Fruit fly (Drosophila melanogaster) whole organism, pupa: ENCODE measurements around the gene ctp.

Experiments
- CG12605 ChIP-seq: fragments of 200-800 bp; sonication (Bioruptor generic); IDR thresholded peaks from 2 replicates; pipeline ENCODE4 v1.3.6; 2022; ENCODE audit warnings: missing biosample characterization, missing genetic modification characterization
- CG13204 ChIP-seq: fragments of 200-800 bp; sonication (Bioruptor generic); optimal IDR thresholded peaks from 2 replicates; lab custom pipeline; 2018; ENCODE audit warnings: missing biosample characterization, mild to moderate bottlenecking, missing genetic modification characterization, moderate library complexity
- CG14655 ChIP-seq: fragments of 200-800 bp; sonication (Bioruptor generic); optimal IDR thresholded peaks from 3 replicates; lab custom pipeline; 2017; ENCODE audit warnings: mild to moderate bottlenecking, missing biosample characterization, missing genetic modification reagents, missing genetic modification characterization
- CG17806 ChIP-seq: fragments of 200-800 bp; sonication (Bioruptor generic); optimal IDR thresholded peaks from 2 replicates; lab custom pipeline; 2018; ENCODE audit warnings: missing biosample characterization, mild to moderate bottlenecking, missing genetic modification characterization, moderate library complexity
- CG8301 ChIP-seq: fragments of 200-800 bp; sonication (Bioruptor generic); optimal IDR thresholded peaks from 2 replicates; lab custom pipeline; 2018; ENCODE audit warnings: missing biosample characterization, mild to moderate bottlenecking, missing genetic modification characterization
- gl ChIP-seq: fragments of 200-800 bp; sonication (Bioruptor generic); optimal IDR thresholded peaks from 2 replicates; lab custom pipeline; 2018; ENCODE audit warnings: missing biosample characterization, mild to moderate bottlenecking, missing genetic modification characterization

dm6 chrX:4707237-4708066 lies 19.9 kb downstream of the ctp start, which contains the start of gene Proc-R:
- TF ChIP-seq CG8301 (no peak), CG14655 (GFP tag; lab: Kevin White, UChicago) (no peak), gl (tag; lab: Kevin White, UChicago) (no peak), CG12605 (GFP tag; lab: Robert Waterston, UW) (0 out of 2 replicates have a peak, but pooled peaks have one; percentile 24), CG13204 (GFP tag; lab: Kevin White, UChicago) (no peak), CG17806 (tag; lab: Kevin White, UChicago) (no peak)
